Worm (Caenorhabditis elegans): ENCODE measurements around the gene T06A1.5.
A peak's percentile ranks its signal among the peaks of the same experiment; 100 is the strongest.

Gene T06A1.5

ce11 chrV:1927015-1927414 lies at the start of gene T06A1.5:
TSS of gene T06A1.5 (plus strand) at chrV:1927223.
- peak; percentile 66 for TF ChIP-seq dve-1 (tag; optimal IDR thresholded peaks at IDR 0.05; ENCODE audit: insufficient read depth)
- TF ChIP-seq dmd-6 (GFP tag; IDR thresholded peaks at IDR 0.05), result peak; percentile 61; the same call in 1 of the 2 replicates
- no peak for TF ChIP-seq daf-16 (GFP tag; optimal IDR thresholded peaks at IDR 0.05)
- peak; percentile 51 for TF ChIP-seq daf-16 (tag; optimal IDR thresholded peaks at IDR 0.05)
- peak; percentile 1 for TF ChIP-seq mxl-3 (GFP tag; optimal IDR thresholded peaks at IDR 0.05)
- TF ChIP-seq mdl-1 (tag; optimal IDR thresholded peaks at IDR 0.05), result no peak
- TF ChIP-seq nhr-28 (tag; optimal IDR thresholded peaks at IDR 0.05), result peak; percentile 86
- peak in 1 of 2 experiments; percentile 22 for TF ChIP-seq unc-62 (GFP tag; optimal IDR thresholded peaks at IDR 0.05 in 1 of 2)
- no peak for TF ChIP-seq unc-62 (tag; optimal IDR thresholded peaks at IDR 0.05)
- TF ChIP-seq zfp-3 (GFP tag; conservative IDR thresholded peaks at IDR 0.05), result no peak
- TF ChIP-seq hlh-11 (tag; optimal IDR thresholded peaks at IDR 0.05), result peak; percentile 49
- TF ChIP-seq nhr-10 (tag; optimal IDR thresholded peaks at IDR 0.05), result no peak
- peak; percentile 90 for TF ChIP-seq pqm-1 (tag; optimal IDR thresholded peaks at IDR 0.05)

- TF ChIP-seq hif-1 (tag; optimal IDR thresholded peaks at IDR 0.05) (no peak), set-16 (GFP tag; IDR thresholded peaks at IDR 0.05) (peak; percentile 66)
Observed at ce11 chrV:1878030-1878429, 49.0 kb upstream of the T06A1.5 start.

DNA sequence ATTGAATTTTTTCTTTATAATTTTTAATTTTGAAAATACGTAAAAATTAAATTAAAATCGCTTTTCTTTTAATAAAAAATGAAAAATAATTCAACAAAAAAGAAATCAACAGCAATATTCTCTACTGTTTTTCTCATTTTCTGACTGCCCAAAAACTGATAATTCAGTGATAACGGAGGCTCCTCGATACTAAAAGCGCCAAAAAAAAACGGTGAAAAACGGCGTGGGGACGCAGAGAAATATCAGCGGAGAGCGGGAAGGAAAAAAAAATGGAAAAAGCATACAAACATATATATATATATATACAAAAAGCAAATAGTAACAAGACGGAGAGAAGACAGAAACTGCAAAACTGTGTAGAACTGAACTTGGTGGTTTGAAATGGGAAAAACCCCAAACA lies 43.9 kb upstream of the T06A1.5 start:
- TF ChIP-seq pqm-1 (tag; optimal IDR thresholded peaks at IDR 0.05) (peak; percentile 92), nhr-76 (tag; optimal IDR thresholded peaks at IDR 0.05) (no peak), daf-19 (GFP tag; conservative IDR thresholded peaks at IDR 0.05) (no peak), dve-1 (tag; optimal IDR thresholded peaks at IDR 0.05; ENCODE audit: insufficient read depth) (peak; percentile 37), Y105C5A.15 (GFP tag; IDR thresholded peaks at IDR 0.05) (no peak), egl-43 (GFP tag; IDR thresholded peaks at IDR 0.05) (no peak), dmd-6 (GFP tag; IDR thresholded peaks at IDR 0.05) (no peak), ama-1 (optimal IDR thresholded peaks at IDR 0.05) (no peak), daf-16 (GFP tag; optimal IDR thresholded peaks at IDR 0.05) (no peak), daf-16 (tag; optimal IDR thresholded peaks at IDR 0.05) (peak; percentile 78), spr-3 (GFP tag; optimal IDR thresholded peaks at IDR 0.05) (no peak), F37D6.2 (tag; optimal IDR thresholded peaks at IDR 0.05) (no peak), lin-38 (GFP tag; IDR thresholded peaks at IDR 0.05) (no peak), Y75B8A.6 (GFP tag; IDR thresholded peaks at IDR 0.05) (no peak), ceh-82 (tag; optimal IDR thresholded peaks at IDR 0.05) (no peak), rbr-2 (tag; optimal IDR thresholded peaks at IDR 0.05) (no peak), nhr-77 (tag; optimal IDR thresholded peaks at IDR 0.05) (peak; percentile 33), nhr-237 (tag; optimal IDR thresholded peaks at IDR 0.05) (no peak), nhr-11 (tag; optimal IDR thresholded peaks at IDR 0.05) (no peak), hif-1 (tag; optimal IDR thresholded peaks at IDR 0.05) (no peak), ceh-20 (GFP tag; IDR thresholded peaks at IDR 0.05) (no peak), zag-1 (tag; optimal IDR thresholded peaks at IDR 0.05) (no peak), T26A8.4 (GFP tag; IDR thresholded peaks at IDR 0.05) (no peak), hlh-30 (tag; optimal IDR thresholded peaks at IDR 0.05; ENCODE audit: insufficient read depth) (no peak), vab-7 (GFP tag; IDR thresholded peaks at IDR 0.05) (no peak), F49E8.2 (tag; optimal IDR thresholded peaks at IDR 0.05; ENCODE audit: borderline replicate concordance) (no peak), ztf-7 (tag; optimal IDR thresholded peaks at IDR 0.05) (no peak), nhr-25 (tag; optimal IDR thresholded peaks at IDR 0.05; ENCODE audit: borderline replicate concordance, insufficient read depth) (no peak), F26F4.8 (GFP tag; conservative IDR thresholded peaks at IDR 0.05) (no peak), mxl-2 (GFP tag; conservative IDR thresholded peaks at IDR 0.05) (no peak), nhr-28 (tag; optimal IDR thresholded peaks at IDR 0.05) (peak; percentile 59), sdz-12 (GFP tag; optimal IDR thresholded peaks at IDR 0.05) (no peak), ces-1 (GFP tag; optimal IDR thresholded peaks at IDR 0.05) (no peak), ceh-32 (tag; optimal IDR thresholded peaks at IDR 0.05; ENCODE audit: poor library complexity) (no peak), hlh-11 (tag; optimal IDR thresholded peaks at IDR 0.05) (peak; percentile 47), mdt-29 (GFP tag; IDR thresholded peaks at IDR 0.05) (no peak), lim-7 (GFP tag; IDR thresholded peaks at IDR 0.05) (no peak), daf-8 (GFP tag; IDR thresholded peaks at IDR 0.05) (no peak)
